Fruit fly (Drosophila melanogaster): ENCODE results near the gene DIP-gamma.
A peak's percentile ranks its signal among the peaks of the same experiment; 100 is the strongest.

The DIP-gamma gene

dm6 chr3R:28887559-28888432 lies 82.4 kb downstream of the DIP-gamma start, which contains the start of the genes CG33203 and Doa (continued):
- TF ChIP-seq CG1621 (tag; optimal IDR thresholded peaks at IDR 0.05) (no peak), CG3919 (GFP tag; optimal IDR thresholded peaks at IDR 0.05) (peak; percentile 12), CG8319 (GFP tag; optimal IDR thresholded peaks at IDR 0.05) (no peak), Smox (GFP tag; optimal IDR thresholded peaks at IDR 0.05) (no peak), CG8632 (GFP tag; optimal IDR thresholded peaks at IDR 0.05) (no peak), Eip93F (GFP tag; optimal IDR thresholded peaks at IDR 0.05) (no peak), svp (GFP tag) (peak; percentile 77), CG6808 (GFP tag; optimal IDR thresholded peaks at IDR 0.05) (no peak), acj6 (GFP tag; optimal IDR thresholded peaks at IDR 0.05) (no peak), Hr39 (GFP tag; optimal IDR thresholded peaks at IDR 0.05) (peak; percentile 27)

dm6 chr3R:28886813-28887212 lies 83.4 kb downstream of the DIP-gamma start:
- TF ChIP-seq CG1621 (tag; optimal IDR thresholded peaks at IDR 0.05) (no peak), net (GFP tag; optimal IDR thresholded peaks at IDR 0.05) (no peak), CG9139 (GFP tag; optimal IDR thresholded peaks at IDR 0.05) (no peak), topi (GFP tag; optimal IDR thresholded peaks at IDR 0.05) (no peak), CG6854 (GFP tag; optimal IDR thresholded peaks at IDR 0.05) (no peak), CG8319 (GFP tag; optimal IDR thresholded peaks at IDR 0.05) (no peak), CG7368 (GFP tag; optimal IDR thresholded peaks at IDR 0.05) (no peak), CG11902 (GFP tag; optimal IDR thresholded peaks at IDR 0.05) (no peak), CG32006 (GFP tag; optimal IDR thresholded peaks at IDR 0.05) (no peak), CG11294 (GFP tag; IDR thresholded peaks at IDR 0.05) (no peak), Hr4 (GFP tag; optimal IDR thresholded peaks at IDR 0.05) (no peak), Hr39 (GFP tag; optimal IDR thresholded peaks at IDR 0.05) (no peak), OdsH (GFP tag; optimal IDR thresholded peaks at IDR 0.05) (no peak), Ets96B (tag; optimal IDR thresholded peaks at IDR 0.05) (no peak), CG6276 (GFP tag; optimal IDR thresholded peaks at IDR 0.05) (no peak), CG34406 (GFP tag; optimal IDR thresholded peaks at IDR 0.05) (no peak), Sox14 (GFP tag; optimal IDR thresholded peaks at IDR 0.05) (no peak), dac (GFP tag; optimal IDR thresholded peaks at IDR 0.05) (no peak), dsx (GFP tag; optimal IDR thresholded peaks at IDR 0.05; ENCODE audit: poor library complexity, severe bottlenecking) (no peak)

- TF ChIP-seq svp (GFP tag) (peak; percentile 100), dsx (GFP tag; optimal IDR thresholded peaks at IDR 0.05; ENCODE audit: poor library complexity, severe bottlenecking) (no peak), lz (GFP tag; optimal IDR thresholded peaks at IDR 0.05) (no peak)
Measured at dm6 chr3R:28883434-28883833, 86.7 kb downstream of the DIP-gamma start, which contains the start of gene Nepl21. Nepl21 (plus strand) TSS chr3R:28883693.

dm6 chr3R:28880066-28880842 lies 89.9 kb downstream of the DIP-gamma start, which contains the start of the genes Nepl19 and Nepl20:
Nepl19 (minus strand) TSS chr3R:28880122.
Nepl20 (plus strand) TSS chr3R:28880792.
- peak; percentile 76 for TF ChIP-seq CG8319 (GFP tag; optimal IDR thresholded peaks at IDR 0.05)
- TF ChIP-seq fd59A (GFP tag; optimal IDR thresholded peaks at IDR 0.05): peak; percentile 78
- TF ChIP-seq CG11902 (GFP tag; optimal IDR thresholded peaks at IDR 0.05): peak; percentile 77
- peak; percentile 90 for TF ChIP-seq topi (GFP tag; optimal IDR thresholded peaks at IDR 0.05)
- peak; percentile 87 for TF ChIP-seq CG15336 (GFP tag; IDR thresholded peaks at IDR 0.05)
- TF ChIP-seq Lpt (GFP tag; optimal IDR thresholded peaks at IDR 0.05): peak; percentile 79
- peak; percentile 74 to 85 for TF ChIP-seq ss (GFP tag; optimal IDR thresholded peaks at IDR 0.05)
- TF ChIP-seq Smox (GFP tag; optimal IDR thresholded peaks at IDR 0.05): peak; percentile 85
- TF ChIP-seq Hr4 (GFP tag; optimal IDR thresholded peaks at IDR 0.05): peak; percentile 91
- TF ChIP-seq CG31627 (GFP tag; optimal IDR thresholded peaks at IDR 0.05): peak; percentile 84
- TF ChIP-seq Met (GFP tag; optimal IDR thresholded peaks at IDR 0.05): peak; percentile 87
- peak; percentile 56 for TF ChIP-seq fd85E (GFP tag; optimal IDR thresholded peaks at IDR 0.05)
- peak; percentile 86 for TF ChIP-seq lz (GFP tag; optimal IDR thresholded peaks at IDR 0.05)
- peak; percentile 85 for TF ChIP-seq dsx (GFP tag; optimal IDR thresholded peaks at IDR 0.05; ENCODE audit: poor library complexity, severe bottlenecking)
- TF ChIP-seq eg (GFP tag; IDR thresholded peaks at IDR 0.05): peak; percentile 94
- peak; percentile 77 for TF ChIP-seq vri (GFP tag; optimal IDR thresholded peaks at IDR 0.05)
- peak; percentile 86 for TF ChIP-seq CG34406 (GFP tag; optimal IDR thresholded peaks at IDR 0.05)
- TF ChIP-seq esn (GFP tag; optimal IDR thresholded peaks at IDR 0.05): peak; percentile 91
- TF ChIP-seq CG4318 (GFP tag; optimal IDR thresholded peaks at IDR 0.05): peak; percentile 73
- TF ChIP-seq pdm3 (GFP tag; optimal IDR thresholded peaks at IDR 0.05): peak; percentile 92
- TF ChIP-seq net (GFP tag; optimal IDR thresholded peaks at IDR 0.05): peak; percentile 89
- peak; percentile 67 for TF ChIP-seq Ets21C (GFP tag; optimal IDR thresholded peaks at IDR 0.05)
- peak; percentile 94 for TF ChIP-seq CG6163 (GFP tag; IDR thresholded peaks at IDR 0.05)
- peak; percentile 86 for TF ChIP-seq CG16779 (tag; optimal IDR thresholded peaks at IDR 0.05)
